Worm (Caenorhabditis elegans) whole organism, late embryonic: ENCODE data around the gene B0563.8.

Experiments used
- C08G9.2 ChIP-seq: sonication (generic microtip); optimal IDR thresholded peaks from 2 replicates; lab custom pipeline; 2016; ENCODE audit warnings: mild to moderate bottlenecking, missing genetic modification characterization, moderate library complexity, missing compliant biosample characterization
- C38D4.7 ChIP-seq: fragments of 200-800 bp; sonication (Bioruptor generic); optimal IDR thresholded peaks from 2 replicates; lab custom pipeline; 2018; ENCODE audit warnings: mild to moderate bottlenecking, missing genetic modification characterization, moderate library complexity, missing compliant biosample characterization
- ama-1 ChIP-seq: fragments of 150-350 bp; optimal IDR thresholded peaks from 2 replicates; lab custom pipeline; 2014
- ceh-18 ChIP-seq: sonication (generic microtip); optimal IDR thresholded peaks from 2 replicates; lab custom pipeline; 2016; ENCODE audit warnings: missing genetic modification characterization, missing compliant biosample characterization
- ceh-24 ChIP-seq: sonication (generic microtip); optimal IDR thresholded peaks from 2 replicates; lab custom pipeline; 2016; ENCODE audit warnings: mild to moderate bottlenecking, missing genetic modification characterization, missing compliant biosample characterization
- ceh-6 ChIP-seq: fragments of 200-800 bp; sonication (Bioruptor generic); optimal IDR thresholded peaks from 2 replicates; lab custom pipeline; 2018; ENCODE audit warnings: mild to moderate bottlenecking, missing genetic modification characterization, missing compliant biosample characterization
- che-1 ChIP-seq: sonication (generic microtip); optimal IDR thresholded peaks from 2 replicates; lab custom pipeline; 2016; ENCODE audit warnings: mild to moderate bottlenecking, missing genetic modification characterization, missing compliant biosample characterization
- dmd-4 ChIP-seq: sonication (generic microtip); optimal IDR thresholded peaks from 2 replicates; lab custom pipeline; 2016; ENCODE audit warnings: borderline replicate concordance, missing genetic modification characterization, missing compliant biosample characterization
- dve-1 ChIP-seq: sonication (generic microtip); optimal IDR thresholded peaks from 2 replicates; lab custom pipeline; 2017; ENCODE audit warnings: antibody characterized with exemption, mild to moderate bottlenecking, missing genetic modification characterization, missing compliant biosample characterization
- hlh-13 ChIP-seq: fragments of 200-800 bp; sonication (Bioruptor generic); optimal IDR thresholded peaks from 2 replicates; lab custom pipeline; 2018; ENCODE audit warnings: mild to moderate bottlenecking, missing genetic modification characterization, missing compliant biosample characterization
- hlh-15 ChIP-seq: sonication (generic microtip); optimal IDR thresholded peaks from 2 replicates; lab custom pipeline; 2016; ENCODE audit warnings: missing genetic modification characterization, missing compliant biosample characterization
- hlh-6 ChIP-seq: sonication (generic microtip); optimal IDR thresholded peaks from 2 replicates; lab custom pipeline; 2016; ENCODE audit warnings: missing genotype, missing genetic modification characterization, missing compliant biosample characterization
- lim-6 ChIP-seq: sonication (generic microtip); optimal IDR thresholded peaks from 2 replicates; lab custom pipeline; 2016; ENCODE audit warnings: missing genetic modification characterization, missing compliant biosample characterization
- lin-11 ChIP-seq: fragments of 200-800 bp; sonication (Bioruptor generic); optimal IDR thresholded peaks from 2 replicates; lab custom pipeline; 2018; ENCODE audit warnings: mild to moderate bottlenecking, missing genetic modification characterization, missing compliant biosample characterization
- nfya-1 ChIP-seq: sonication (generic microtip); optimal IDR thresholded peaks from 2 replicates; lab custom pipeline; 2017; ENCODE audit warnings: missing genetic modification characterization, mild to moderate bottlenecking, missing compliant biosample characterization, antibody characterized with exemption, moderate library complexity
- nhr-11 ChIP-seq: fragments of 150-350 bp; optimal IDR thresholded peaks from 2 replicates; lab custom pipeline; 2014; ENCODE audit warnings: missing biosample characterization, missing genetic modification characterization
- nhr-232 ChIP-seq: sonication (generic microtip); optimal IDR thresholded peaks from 2 replicates; lab custom pipeline; 2016; ENCODE audit warnings: missing genetic modification characterization, missing compliant biosample characterization
- npax-4 ChIP-seq: sonication (generic microtip); optimal IDR thresholded peaks from 2 replicates; lab custom pipeline; 2016; ENCODE audit warnings: missing genetic modification characterization, missing compliant biosample characterization
- odd-2 ChIP-seq: sonication (generic microtip); optimal IDR thresholded peaks from 2 replicates; lab custom pipeline; 2017; ENCODE audit warnings: antibody characterized with exemption, mild to moderate bottlenecking, missing genetic modification characterization, missing compliant biosample characterization
- pha-2 ChIP-seq: sonication (generic microtip); optimal IDR thresholded peaks from 2 replicates; lab custom pipeline; 2017; ENCODE audit warnings: mild to moderate bottlenecking, missing genetic modification characterization, missing compliant biosample characterization
- pha-4 ChIP-seq: fragments of 150-350 bp; optimal IDR thresholded peaks from 2 replicates; lab custom pipeline; 2018; ENCODE audit warnings: missing biosample characterization, missing genetic modification reagents, missing genetic modification characterization
- pros-1 ChIP-seq: fragments of 150-350 bp; optimal IDR thresholded peaks from 2 replicates; lab custom pipeline; 2014; ENCODE audit warnings: missing biosample characterization, missing genetic modification reagents, missing genetic modification characterization
- sox-4 ChIP-seq: sonication (generic microtip); optimal IDR thresholded peaks from 2 replicates; lab custom pipeline; 2017; ENCODE audit warnings: mild to moderate bottlenecking, missing genetic modification characterization, inconsistent platforms, missing compliant biosample characterization
- tbx-2 ChIP-seq: sonication (generic microtip); optimal IDR thresholded peaks from 2 replicates; lab custom pipeline; 2016; ENCODE audit warnings: missing genetic modification characterization, missing compliant biosample characterization
- tbx-7 ChIP-seq: sonication (generic microtip); optimal IDR thresholded peaks from 2 replicates; lab custom pipeline; 2016; ENCODE audit warnings: missing genotype, missing genetic modification characterization, missing compliant biosample characterization
- unc-3 ChIP-seq, 2 experiments: fragments of 200-800 bp in 1 of 2; sonication (Bioruptor generic) in 1 of 2; sonication (generic microtip) in 1 of 2; conservative IDR thresholded peaks in 1 of 2; optimal IDR thresholded peaks in 1 of 2; 2 replicates each; pipeline versions ENCODE4 v1.3.6 to Lab custom; 2016 to 2022; ENCODE audit warnings: missing compliant biosample characterization in 2 of 2, missing genetic modification characterization in 2 of 2, missing genetic modification reagents in 1 of 2
- unc-42 ChIP-seq: sonication (generic microtip); optimal IDR thresholded peaks from 2 replicates; lab custom pipeline; 2016; ENCODE audit warnings: missing genotype, missing genetic modification characterization, missing compliant biosample characterization
- ztf-16 ChIP-seq: sonication (generic microtip); optimal IDR thresholded peaks from 2 replicates; lab custom pipeline; 2017; ENCODE audit warnings: missing genetic modification characterization, missing compliant biosample characterization

B0563.8 gene

DNA sequence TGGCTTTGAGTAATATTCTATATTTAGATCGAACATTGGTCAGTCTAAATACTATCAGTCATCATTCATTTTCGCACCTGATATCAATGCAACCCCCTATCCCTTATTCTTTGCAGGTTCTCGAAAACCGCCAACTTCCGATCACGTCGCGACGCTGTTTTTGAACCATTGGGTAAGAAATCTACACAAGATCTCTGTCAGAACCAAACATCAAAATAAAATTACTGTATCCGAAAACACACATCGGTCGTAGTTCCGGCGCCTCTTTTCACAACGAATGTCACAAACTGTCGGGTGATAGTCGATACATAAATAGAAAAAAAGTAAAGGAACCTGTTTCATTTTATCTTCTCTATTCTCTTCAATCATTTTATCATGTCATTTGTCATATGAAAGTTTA, 27.4 kb downstream of the B0563.8 start:
- no peak for TF ChIP-seq che-1 (tag; lab: Kevin White, UChicago)
- TF ChIP-seq hlh-15 = no peak
- TF ChIP-seq sox-4 (tag; lab: Kevin White, UChicago) = no peak
- no peak for TF ChIP-seq nhr-232 (tag; lab: Kevin White, UChicago)

DNA sequence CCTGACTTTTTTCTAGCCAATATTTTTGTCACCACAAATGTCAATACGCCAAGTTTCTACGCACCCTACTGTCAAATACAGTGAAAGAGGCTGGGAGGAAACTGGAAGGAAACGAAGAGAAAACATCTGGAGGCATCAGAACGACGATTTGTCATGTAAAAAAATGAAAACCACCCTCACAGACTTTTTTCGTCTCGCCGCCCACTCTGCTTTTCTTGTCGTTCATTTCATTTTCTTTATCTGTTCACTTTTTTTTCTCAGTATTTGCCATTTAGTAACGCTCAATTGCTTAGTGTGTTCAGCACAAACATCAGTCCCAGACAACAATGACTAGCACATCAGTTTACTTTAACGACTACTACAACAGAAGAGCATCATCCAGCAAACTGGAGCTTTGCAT, 28.5 kb downstream of the B0563.8 start, which contains the start of gene B0563.5:
Gene B0563.5, plus strand, starts transcription at position 301 of the 400 bp plus-strand sequence.
- TF ChIP-seq npax-4 (tag; lab: Kevin White, UChicago) = no peak
- no peak for TF ChIP-seq nfya-1 (tag; lab: Kevin White, UChicago)
- TF ChIP-seq lim-6 (tag; lab: Kevin White, UChicago) = no peak
- no peak for TF ChIP-seq C08G9.2 (tag; lab: Kevin White, UChicago)
- TF ChIP-seq pros-1 (tag; lab: Kevin White, UChicago) = no peak
- TF ChIP-seq nhr-11 (tag; lab: Kevin White, UChicago) = no peak
- TF ChIP-seq odd-2 (tag; lab: Kevin White, UChicago) = no peak
- TF ChIP-seq C38D4.7 = no peak
- TF ChIP-seq, all 69 proteins: peak for 0

DNA sequence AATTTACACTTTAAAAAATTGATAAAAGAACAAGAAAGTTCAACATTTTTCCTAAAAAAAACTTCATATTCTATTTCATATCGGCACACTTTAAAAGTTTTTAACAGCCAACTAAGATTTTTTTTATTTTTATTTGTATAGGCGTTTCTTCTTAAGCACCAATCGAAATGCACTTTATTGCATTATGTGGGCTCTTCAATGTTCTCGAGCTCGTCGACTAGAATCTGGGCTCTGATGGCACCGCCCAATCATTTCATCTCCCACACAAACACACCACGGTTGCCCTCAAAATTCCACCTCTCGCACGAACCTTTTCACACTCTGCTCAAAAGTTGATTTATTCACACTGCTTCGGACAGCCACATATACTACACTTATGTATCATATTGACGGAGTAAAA, 36.9 kb downstream of the B0563.8 start, which contains the start of gene B0563.6:
Gene B0563.6, plus strand, starts transcription at position 301 of the 400 bp plus-strand sequence.
- TF ChIP-seq unc-3 (GFP tag; conservative IDR thresholded peaks at IDR 0.05; lab: Robert Waterston, UW) (no peak), unc-3 (tag; optimal IDR thresholded peaks at IDR 0.05; lab: Kevin White, UChicago) (no peak), ceh-6 (no peak), dve-1 (no peak), ceh-18 (tag; lab: Kevin White, UChicago) (no peak), unc-42 (tag; lab: Kevin White, UChicago) (no peak), dmd-4 (no peak), che-1 (tag; lab: Kevin White, UChicago) (no peak), tbx-7 (tag; lab: Kevin White, UChicago) (no peak), hlh-13 (no peak), ama-1 (lab: Kevin White, UChicago) (no peak), ceh-24 (tag; lab: Kevin White, UChicago) (no peak), ztf-16 (tag; lab: Kevin White, UChicago) (no peak), tbx-2 (tag; lab: Kevin White, UChicago) (no peak), pha-2 (no peak), hlh-6 (no peak), pha-4 (tag; lab: Kevin White, UChicago) (no peak), lin-11 (tag; lab: Kevin White, UChicago) (no peak)
